Fruit fly (Drosophila melanogaster) whole organism, wandering third instar larva: Measurements from ENCODE around the gene CG32638.

ENCODE experiments used
- CG9705 ChIP-seq: fragments of 200-800 bp; sonication (Bioruptor generic); optimal IDR thresholded peaks from 2 replicates; lab custom pipeline; 2018; ENCODE audit warnings: missing biosample characterization, mild to moderate bottlenecking, missing genetic modification characterization
- Hr83 ChIP-seq: fragments of 200-300 bp; sonication (Bioruptor generic); optimal IDR thresholded peaks from 2 replicates; lab custom pipeline; 2016; ENCODE audit warnings: missing biosample characterization, mild to moderate bottlenecking, missing genetic modification characterization, moderate library complexity; ENCODE audit not compliant: poor library complexity, severe bottlenecking
- Rel ChIP-seq, 2 experiments: fragments of 200-800 bp; sonication (Bioruptor generic) in 1 of 2; optimal IDR thresholded peaks; 2 replicates in 1 of 2; 3 replicates in 1 of 2; lab custom pipeline; 2016 to 2019; ENCODE audit warnings: mild to moderate bottlenecking in 2 of 2, missing biosample characterization in 2 of 2, missing genetic modification characterization in 2 of 2, moderate library complexity in 1 of 2
- Sp1 ChIP-seq: fragments of 200-800 bp; sonication (Bioruptor generic); optimal IDR thresholded peaks from 3 replicates; lab custom pipeline; 2019; ENCODE audit warnings: missing biosample characterization, mild to moderate bottlenecking, missing genetic modification characterization, moderate library complexity
- Vsx2 ChIP-seq: fragments of 200-300, 225-300 bp; sonication (Bioruptor generic); optimal IDR thresholded peaks from 2 replicates; lab custom pipeline; 2018; ENCODE audit warnings: missing biosample characterization, missing genetic modification characterization; ENCODE audit not compliant: partially characterized antibody
- br ChIP-seq: fragments of 200-800 bp; sonication (Bioruptor generic); optimal IDR thresholded peaks from 2 replicates; lab custom pipeline; 2016; ENCODE audit warnings: missing biosample characterization, missing genetic modification characterization
- brk ChIP-seq: fragments of 200-800 bp; sonication (Bioruptor generic); optimal IDR thresholded peaks from 2 replicates; lab custom pipeline; 2016; ENCODE audit warnings: missing biosample characterization, mild to moderate bottlenecking, missing genetic modification characterization
- ey ChIP-seq: fragments of 200-800 bp; sonication (Bioruptor generic); optimal IDR thresholded peaks from 2 replicates; lab custom pipeline; 2016; ENCODE audit warnings: missing biosample characterization, missing genetic modification characterization
- foxo ChIP-seq, 2 experiments: fragments of 200-800 bp; sonication (Bioruptor generic); optimal IDR thresholded peaks; 2 replicates in 1 of 2; 3 replicates in 1 of 2; lab custom pipeline; 2016 to 2017; ENCODE audit warnings: missing biosample characterization in 2 of 2, missing genetic modification characterization in 2 of 2
- h ChIP-seq: fragments of 200-800 bp; sonication (Bioruptor generic); optimal IDR thresholded peaks from 3 replicates; lab custom pipeline; 2016; ENCODE audit warnings: missing biosample characterization, mild to moderate bottlenecking, missing genetic modification characterization
- pan ChIP-seq: fragments of >200 bp; optimal IDR thresholded peaks from 2 replicates; lab custom pipeline; 2017
- psq ChIP-seq: fragments of 200-800 bp; sonication (Bioruptor generic); optimal IDR thresholded peaks from 3 replicates; lab custom pipeline; 2017; ENCODE audit warnings: missing biosample characterization, mild to moderate bottlenecking, missing genetic modification characterization, moderate library complexity
- usp ChIP-seq: fragments of >200 bp; optimal IDR thresholded peaks from 2 replicates; lab custom pipeline; 2017; ENCODE audit warnings: missing biosample characterization, missing genetic modification characterization

DNA sequence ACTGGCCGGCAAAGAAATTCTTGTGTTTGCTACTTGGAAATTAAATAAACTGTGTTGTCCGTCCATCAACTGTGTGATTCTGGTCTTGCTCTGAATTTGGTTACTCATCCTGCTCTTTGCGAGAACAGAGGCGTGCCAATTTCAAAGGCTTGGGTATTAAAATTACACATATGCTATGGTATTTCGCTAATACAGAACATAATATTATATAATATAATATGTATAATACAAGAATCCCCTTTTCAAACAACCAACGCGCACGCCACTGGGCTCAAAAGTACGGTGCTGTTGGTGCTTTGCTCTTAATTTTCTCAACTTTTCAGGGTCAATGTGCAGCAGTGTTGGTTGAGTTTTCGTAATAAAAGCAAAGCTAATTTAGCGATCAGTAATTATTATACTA lies 28.7 kb downstream of the CG32638 start:
- TF ChIP-seq CG9705 (peak; percentile 75), usp (no peak), ey (GFP tag; lab: Kevin White, UChicago) (peak; percentile 52), Sp1 (GFP tag; lab: Kevin White, UChicago) (peak; percentile 85), pan (lab: Kevin White, UChicago) (no peak), br (GFP tag; lab: Kevin White, UChicago) (peak; percentile 60), h (GFP tag; lab: Kevin White, UChicago) (peak; percentile 80), Hr83 (GFP tag; lab: Kevin White, UChicago) (peak; percentile 59), Rel (GFP tag; optimal IDR thresholded peaks at IDR 0.05; lab: Kevin White, UChicago) (no peak), Rel (tag; optimal IDR thresholded peaks at IDR 0.05; lab: Kevin White, UChicago) (peak; percentile 67), foxo (GFP tag; optimal IDR thresholded peaks at IDR 0.05; lab: Kevin White, UChicago) (peak in 1 of 2 experiments; percentile 92), psq (GFP tag; lab: Kevin White, UChicago) (peak; percentile 81), Vsx2 (no peak), brk (peak; percentile 14)
